Worm (Caenorhabditis elegans) whole organism, L4 larva: ENCODE data around the gene ifp-1.
A peak's percentile ranks its signal among the peaks of the same experiment; 100 is the strongest.

Source experiments
- F26F4.8 ChIP-seq: fragments of 200-800 bp; sonication (Bioruptor generic); conservative IDR thresholded peaks from 2 replicates; pipeline ENCODE4 v1.3.6; 2022; ENCODE audit warnings: missing genetic modification characterization, missing compliant biosample characterization
- F44E2.7 ChIP-seq: fragments of 200-800 bp; sonication (Bioruptor generic); IDR thresholded peaks from 2 replicates; pipeline ENCODE4 v2.1.2; 2022; ENCODE audit warnings: missing genetic modification characterization, missing compliant biosample characterization
- T20F7.1 ChIP-seq: fragments of 200-800 bp; sonication (Bioruptor generic); optimal IDR thresholded peaks from 2 replicates; lab custom pipeline; 2018; ENCODE audit warnings: mild to moderate bottlenecking, missing genetic modification characterization, missing compliant biosample characterization
- T26A8.4 ChIP-seq: fragments of 200-800 bp; sonication (Bioruptor generic); IDR thresholded peaks from 2 replicates; pipeline ENCODE4 v1.3.6; 2022; ENCODE audit warnings: missing genetic modification characterization, missing compliant biosample characterization
- Y48G9A.11 ChIP-seq: fragments of 200-800 bp; sonication (Bioruptor generic); IDR thresholded peaks from 2 replicates; pipeline ENCODE4 v1.3.6; 2022; ENCODE audit warnings: missing genetic modification reagents, missing genetic modification characterization, missing compliant biosample characterization
- Y5F2A.4 ChIP-seq: fragments of 200-800 bp; sonication (Bioruptor generic); optimal IDR thresholded peaks from 2 replicates; lab custom pipeline; 2018; ENCODE audit warnings: mild to moderate bottlenecking, missing genetic modification characterization, missing compliant biosample characterization
- Y75B8A.6 ChIP-seq: fragments of 200-800 bp; sonication (Bioruptor generic); IDR thresholded peaks from 2 replicates; pipeline ENCODE4 v1.3.6; 2022; ENCODE audit warnings: missing genetic modification reagents, missing genetic modification characterization, missing compliant biosample characterization
- ZK546.5 ChIP-seq, 2 experiments: sonication (generic microtip); optimal IDR thresholded peaks; 2 replicates each; lab custom pipeline; 2017; ENCODE audit warnings: missing biosample characterization in 2 of 2, missing genetic modification characterization in 2 of 2
- aha-1 ChIP-seq: fragments of 150-350 bp; peaks from one replicate; lab custom pipeline; 2014; ENCODE audit warnings: missing biosample characterization, missing genetic modification characterization
- attf-4 ChIP-seq: sonication (generic microtip); optimal IDR thresholded peaks from 3 replicates; lab custom pipeline; 2017; ENCODE audit warnings: missing biosample characterization, missing genetic modification characterization
- ceh-20 ChIP-seq: fragments of 200-800 bp; sonication (Bioruptor generic); IDR thresholded peaks from 2 replicates; pipeline ENCODE4 v1.3.6; 2022; ENCODE audit warnings: missing genetic modification reagents, missing genetic modification characterization, missing compliant biosample characterization
- ces-1 ChIP-seq: fragments of 150-350 bp; sonication (generic microtip); optimal IDR thresholded peaks from 4 replicates; lab custom pipeline; 2014; ENCODE audit warnings: missing biosample characterization, missing genetic modification reagents, missing genetic modification characterization
- daf-16 ChIP-seq, 3 experiments: sonication (generic microtip); optimal IDR thresholded peaks; 2 replicates each; lab custom pipeline; 2016 to 2017; ENCODE audit warnings: missing genetic modification characterization in 3 of 3, missing genetic modification reagents in 3 of 3, mild to moderate bottlenecking in 2 of 3, missing compliant biosample characterization in 2 of 3, missing biosample characterization in 1 of 3, moderate library complexity in 1 of 3
- dmd-6 ChIP-seq: fragments of 200-800 bp; sonication (Bioruptor generic); IDR thresholded peaks from 2 replicates; pipeline ENCODE4 v1.3.6; 2022; ENCODE audit warnings: missing genetic modification reagents, missing genetic modification characterization, missing compliant biosample characterization
- dmd-8 ChIP-seq: fragments of 200-800 bp; sonication (Bioruptor generic); IDR thresholded peaks from 2 replicates; pipeline ENCODE4 v1.3.6; 2022; ENCODE audit warnings: missing genetic modification characterization, missing compliant biosample characterization
- dpl-1 ChIP-seq: fragments of 150-350 bp; optimal IDR thresholded peaks from 2 replicates; lab custom pipeline; 2014; ENCODE audit warnings: missing biosample characterization, missing genetic modification reagents, missing genetic modification characterization
- dve-1 ChIP-seq: sonication (generic microtip); optimal IDR thresholded peaks from 2 replicates; lab custom pipeline; 2017; ENCODE audit warnings: antibody characterized with exemption, mild to moderate bottlenecking, missing genetic modification characterization, missing compliant biosample characterization; ENCODE audit not compliant: insufficient read depth
- fkh-10 ChIP-seq: fragments of 150-350 bp; optimal IDR thresholded peaks from 2 replicates; lab custom pipeline; 2014; ENCODE audit warnings: missing biosample characterization, missing genetic modification reagents, missing genetic modification characterization
- hlh-30 ChIP-seq: sonication (generic microtip); optimal IDR thresholded peaks from 2 replicates; lab custom pipeline; 2017; ENCODE audit warnings: antibody characterized with exemption, mild to moderate bottlenecking, missing genetic modification characterization, missing compliant biosample characterization; ENCODE audit not compliant: insufficient read depth
- lin-1 ChIP-seq: fragments of 200-800 bp; sonication (Bioruptor generic); IDR thresholded peaks from 2 replicates; pipeline ENCODE4 v1.3.6; 2022; ENCODE audit warnings: missing genetic modification reagents, missing genetic modification characterization, missing compliant biosample characterization
- lin-15B ChIP-seq: fragments of 150-350 bp; sonication (generic microtip); optimal IDR thresholded peaks from 3 replicates; lab custom pipeline; 2014; ENCODE audit warnings: missing biosample characterization, missing genetic modification characterization
- lin-39 ChIP-seq: fragments of 150-350 bp; optimal IDR thresholded peaks from 2 replicates; lab custom pipeline; 2014; ENCODE audit warnings: missing biosample characterization, missing genetic modification reagents, missing genetic modification characterization
- lsy-2 ChIP-seq, 2 experiments: fragments of 150-350 bp in 1 of 2; sonication (generic microtip) in 1 of 2; optimal IDR thresholded peaks; 2 replicates each; lab custom pipeline; 2014 to 2017; ENCODE audit warnings: missing biosample characterization in 2 of 2, missing genetic modification characterization in 2 of 2
- mep-1 ChIP-seq: fragments of 150-350 bp; sonication (generic microtip); optimal IDR thresholded peaks from 3 replicates; lab custom pipeline; 2014; ENCODE audit warnings: missing biosample characterization, missing genetic modification characterization
- mes-2 ChIP-seq: sonication (generic microtip); optimal IDR thresholded peaks from 2 replicates; lab custom pipeline; 2016; ENCODE audit warnings: missing genotype, mild to moderate bottlenecking, missing genetic modification characterization, missing compliant biosample characterization; ENCODE audit not compliant: poor library complexity, severe bottlenecking
- nhr-25 ChIP-seq: sonication (generic microtip); optimal IDR thresholded peaks from 2 replicates; lab custom pipeline; 2017; ENCODE audit warnings: missing genetic modification characterization, mild to moderate bottlenecking, missing compliant biosample characterization, antibody characterized with exemption, moderate library complexity, borderline replicate concordance; ENCODE audit not compliant: insufficient read depth
- nhr-28 ChIP-seq: fragments of 150-350 bp; optimal IDR thresholded peaks from 2 replicates; lab custom pipeline; 2014; ENCODE audit warnings: missing biosample characterization, missing genetic modification characterization
- nhr-42 ChIP-seq: fragments of 200-800 bp; sonication (Bioruptor generic); IDR thresholded peaks from 2 replicates; pipeline ENCODE4 v1.3.6; 2022; ENCODE audit warnings: missing genetic modification characterization, missing compliant biosample characterization
- nhr-77 ChIP-seq: fragments of 150-350 bp; optimal IDR thresholded peaks from 2 replicates; lab custom pipeline; 2014; ENCODE audit warnings: missing biosample characterization, missing genetic modification characterization
- php-3 ChIP-seq: fragments of 200-800 bp; sonication (Bioruptor generic); IDR thresholded peaks from 2 replicates; pipeline ENCODE4 v1.3.6; 2022; ENCODE audit warnings: missing genetic modification reagents, missing genetic modification characterization, missing compliant biosample characterization
- pqm-1 ChIP-seq: sonication (generic microtip); optimal IDR thresholded peaks from 2 replicates; lab custom pipeline; 2017; ENCODE audit warnings: missing biosample characterization, missing genetic modification characterization
- spr-3 ChIP-seq: fragments of 200-800 bp; sonication (Bioruptor generic); optimal IDR thresholded peaks from 2 replicates; lab custom pipeline; 2018; ENCODE audit warnings: mild to moderate bottlenecking, missing genetic modification characterization, missing compliant biosample characterization
- tag-97 ChIP-seq: fragments of 200-800 bp; sonication (Bioruptor generic); IDR thresholded peaks from 2 replicates; pipeline ENCODE4 v1.3.6; 2022; ENCODE audit warnings: missing genetic modification characterization, missing compliant biosample characterization
- unc-62 ChIP-seq, 3 experiments: fragments of 150-350 bp in 1 of 3; sonication (generic microtip); optimal IDR thresholded peaks in 2 of 3; peaks in 1 of 3; 1 replicate in 1 of 3; 2 replicates in 2 of 3; lab custom pipeline; 2014 to 2017; ENCODE audit warnings: missing biosample characterization in 3 of 3, missing genetic modification characterization in 3 of 3, missing genetic modification reagents in 3 of 3, missing genotype in 1 of 3

ifp-1 gene

DNA sequence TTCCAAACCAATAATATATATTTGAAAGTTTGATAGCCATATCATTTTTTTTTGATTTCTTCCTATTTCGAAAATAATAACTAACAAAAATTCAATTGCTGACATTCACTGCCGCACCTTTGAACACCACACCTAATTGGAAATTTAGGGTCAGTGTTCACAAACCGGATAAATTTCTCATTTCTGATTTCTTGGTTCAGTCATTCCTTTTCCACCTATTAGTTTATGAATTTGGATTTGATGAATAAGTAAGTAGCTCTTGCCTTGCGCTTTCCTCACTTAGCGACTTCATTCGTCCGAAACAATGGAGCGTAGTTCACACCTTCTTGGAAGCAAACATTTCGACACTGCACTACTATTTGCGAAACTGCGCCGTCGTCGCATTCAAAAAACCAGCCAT lies 26.1 kb upstream of the ifp-1 start, which contains the start of gene F15G9.1:
TSS of gene F15G9.1 (plus strand) at position 301 of the 400 bp plus-strand sequence.
- TF ChIP-seq dmd-6 (GFP tag; lab: Robert Waterston, UW) (no peak), F44E2.7 (GFP tag; lab: Robert Waterston, UW) (no peak), unc-62 (GFP tag; optimal IDR thresholded peaks at IDR 0.05 in 1 of 2; lab: Kevin White, UChicago) (no peak), unc-62 (tag; optimal IDR thresholded peaks at IDR 0.05; lab: Kevin White, UChicago) (no peak)
- TF ChIP-seq, all 104 proteins: peak for 0

DNA sequence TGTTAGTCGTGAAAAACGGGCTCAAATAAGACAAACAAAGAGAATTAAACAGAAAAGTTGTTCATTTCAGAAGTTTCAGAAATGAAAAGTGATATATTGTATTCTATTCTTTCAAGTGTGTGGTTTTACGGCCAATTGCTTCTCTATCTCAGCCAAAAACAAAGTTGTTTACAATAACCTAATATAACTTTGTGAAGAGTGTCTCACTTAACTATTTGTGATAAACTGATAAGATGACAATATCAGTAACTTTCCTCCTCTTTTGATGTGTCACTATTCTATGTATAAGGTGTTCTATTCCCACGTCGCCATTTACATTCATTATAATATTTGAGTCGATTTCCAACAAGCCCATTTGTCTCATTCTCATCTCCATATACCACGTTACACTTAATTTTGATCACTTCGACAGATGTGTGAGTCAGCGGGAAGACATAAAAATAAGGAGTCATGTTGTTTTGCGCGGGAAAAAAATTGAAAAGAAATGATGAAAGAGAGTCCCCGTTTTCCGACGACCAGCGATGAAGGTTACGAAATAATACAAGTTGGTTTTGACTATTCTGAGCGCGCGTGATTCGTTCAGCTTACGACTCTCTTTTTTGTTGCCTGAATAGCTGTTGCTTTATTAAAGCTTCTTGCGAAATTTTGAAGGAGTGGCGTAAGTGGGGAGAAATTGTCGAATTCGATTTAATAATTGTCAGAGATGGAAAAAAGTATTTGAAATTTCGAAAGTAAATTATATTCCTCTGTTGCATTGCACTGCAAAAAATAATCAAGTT lies 25.5 kb upstream of the ifp-1 start:
- no peak for TF ChIP-seq tag-97
- TF ChIP-seq F26F4.8 (GFP tag; lab: Robert Waterston, UW): no peak
- TF ChIP-seq unc-62 (GFP tag; optimal IDR thresholded peaks at IDR 0.05 in 1 of 2; lab: Kevin White, UChicago): peak in 1 of 2 experiments; percentile 77
- no peak for TF ChIP-seq unc-62 (tag; optimal IDR thresholded peaks at IDR 0.05; lab: Kevin White, UChicago)
- TF ChIP-seq pqm-1 (tag; lab: Kevin White, UChicago): peak; percentile 35
- peak; percentile 18 for TF ChIP-seq hlh-30
- TF ChIP-seq aha-1: peak; percentile 86
- TF ChIP-seq fkh-10 (GFP tag; lab: Kevin White, UChicago): peak; percentile 37
- no peak for TF ChIP-seq daf-16 (GFP tag; optimal IDR thresholded peaks at IDR 0.05; lab: Kevin White, UChicago)
- peak; percentile 96 for TF ChIP-seq daf-16 (tag; optimal IDR thresholded peaks at IDR 0.05; lab: Kevin White, UChicago)
- peak; percentile 40 for TF ChIP-seq ces-1 (GFP tag; lab: Kevin White, UChicago)
- TF ChIP-seq nhr-28 (tag; lab: Kevin White, UChicago): peak; percentile 50
- no peak for TF ChIP-seq nhr-42
- peak; percentile 2 for TF ChIP-seq dve-1
- TF ChIP-seq mep-1: no peak

DNA sequence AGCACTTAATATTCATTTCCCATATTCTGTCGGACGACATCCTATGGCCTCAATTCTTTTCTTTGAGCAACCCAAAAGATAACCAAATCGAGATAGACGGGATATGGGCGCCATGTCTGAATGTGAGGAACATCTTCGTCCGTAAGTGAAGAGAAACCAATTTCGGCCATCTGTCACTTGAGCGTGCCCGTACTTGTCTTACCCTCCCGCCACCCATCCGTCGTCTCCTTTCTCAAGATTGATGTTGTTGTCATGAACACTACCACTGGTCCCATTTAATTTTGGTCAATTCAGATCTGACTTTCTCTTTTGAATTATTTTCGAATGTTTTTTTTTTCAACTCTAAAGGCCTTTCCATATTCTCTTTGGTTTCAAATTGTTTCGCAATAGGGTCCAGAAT lies 22.8 kb upstream of the ifp-1 start:
- TF ChIP-seq T20F7.1 (GFP tag; lab: Kevin White, UChicago) (no peak), aha-1 (peak; percentile 22)

DNA sequence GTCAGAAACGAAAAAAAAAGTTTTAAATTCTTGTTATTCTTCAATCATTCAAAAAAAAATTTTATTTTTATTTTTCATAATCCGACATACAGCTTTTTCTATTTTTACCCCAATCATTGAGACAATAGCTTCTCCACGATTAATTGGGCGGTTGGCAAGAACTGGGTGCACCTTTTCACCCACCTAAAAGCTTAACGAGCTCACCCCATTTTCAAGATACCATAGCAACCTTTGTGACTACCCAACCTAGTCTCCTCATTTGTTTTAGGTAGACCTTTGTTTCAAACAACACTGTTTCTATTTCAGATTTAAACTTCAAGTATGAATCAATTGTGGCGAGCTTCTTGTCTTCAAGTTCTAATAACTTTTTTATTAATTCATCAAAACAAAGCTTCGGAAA lies 18.4 kb upstream of the ifp-1 start, which contains the start of gene dyf-7:
TSS of gene dyf-7 (plus strand) at position 301 of the 400 bp plus-strand sequence.
- TF ChIP-seq aha-1 (no peak), mes-2 (tag; lab: Kevin White, UChicago) (no peak), Y75B8A.6 (no peak), spr-3 (GFP tag; lab: Kevin White, UChicago) (no peak), attf-4 (no peak), nhr-25 (tag; lab: Kevin White, UChicago) (no peak), lin-15B (no peak), lin-1 (GFP tag; lab: Robert Waterston, UW) (no peak), php-3 (GFP tag; lab: Robert Waterston, UW) (no peak), dmd-8 (no peak), Y5F2A.4 (GFP tag; lab: Kevin White, UChicago) (no peak), unc-62 (GFP tag; optimal IDR thresholded peaks at IDR 0.05 in 1 of 2; lab: Kevin White, UChicago) (no peak), unc-62 (tag; optimal IDR thresholded peaks at IDR 0.05; lab: Kevin White, UChicago) (no peak), dpl-1 (no peak), lsy-2 (tag; optimal IDR thresholded peaks at IDR 0.05; lab: Kevin White, UChicago) (no peak), nhr-77 (tag; lab: Kevin White, UChicago) (no peak), T26A8.4 (GFP tag; lab: Robert Waterston, UW) (no peak), Y48G9A.11 (GFP tag; lab: Robert Waterston, UW) (no peak), lin-39 (tag; lab: Kevin White, UChicago) (no peak), ZK546.5 (tag; optimal IDR thresholded peaks at IDR 0.05; lab: Kevin White, UChicago) (no peak), ceh-20 (GFP tag; lab: Robert Waterston, UW) (no peak)
